Worm (Caenorhabditis elegans): ENCODE data around the gene srx-118.

Gene srx-118

DNA sequence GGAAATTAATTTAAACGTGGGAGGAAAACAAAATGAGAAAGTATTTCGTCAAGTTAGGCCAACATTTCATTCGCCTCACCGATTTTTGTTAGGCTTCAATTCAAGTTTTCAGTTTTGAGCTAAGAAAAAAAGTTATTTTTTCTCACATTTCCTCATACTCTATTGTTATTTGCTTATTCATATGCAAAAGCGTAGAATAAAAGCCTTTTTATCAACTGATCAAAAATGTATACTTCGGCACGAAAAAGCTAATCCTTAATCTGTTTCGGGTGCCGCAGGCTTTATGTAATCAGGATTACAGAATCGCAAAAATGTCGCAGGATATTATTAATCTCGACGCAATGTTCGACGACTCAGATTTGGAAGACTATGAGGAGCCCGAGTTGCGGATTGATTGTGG is 35.7 kb upstream of the srx-118 start, which contains the start of gene T21B4.15:
TSS of gene T21B4.15 (plus strand) at position 301 of the 400 bp plus-strand sequence.
- no peak for TF ChIP-seq ceh-13 (GFP tag; optimal IDR thresholded peaks at IDR 0.05)
- no peak for TF ChIP-seq tbx-37 (GFP tag; conservative IDR thresholded peaks at IDR 0.05)
- no peak for TF ChIP-seq aly-1 (tag; optimal IDR thresholded peaks at IDR 0.05)
- TF ChIP-seq sea-1 (GFP tag; conservative IDR thresholded peaks at IDR 0.05), result no peak
- no peak for TF ChIP-seq tbx-11 (GFP tag; IDR thresholded peaks at IDR 0.05)
- TF ChIP-seq ets-7 (tag; optimal IDR thresholded peaks at IDR 0.05), result no peak
- TF ChIP-seq scrt-1 (GFP tag; IDR thresholded peaks at IDR 0.05), result no peak
- no peak for TF ChIP-seq B0310.2 (tag; optimal IDR thresholded peaks at IDR 0.05)

DNA sequence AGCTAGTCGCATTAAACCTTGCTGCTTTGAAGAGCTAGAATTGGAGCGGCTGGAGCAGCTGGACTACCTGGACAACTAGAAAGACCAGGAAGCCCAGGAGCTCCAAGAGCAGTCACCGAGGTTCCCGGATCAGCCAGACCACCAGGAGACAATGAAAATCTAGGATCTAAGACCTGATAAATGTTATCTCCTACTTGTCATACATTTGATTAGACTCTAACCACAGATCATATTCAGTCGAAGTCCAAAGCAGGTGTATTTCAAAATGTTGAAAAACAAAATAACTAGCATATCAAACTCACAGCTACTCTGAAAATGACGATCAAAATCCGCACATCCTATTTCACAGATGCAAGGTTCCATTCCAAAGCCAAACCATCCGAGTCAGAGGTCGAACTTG is 33.7 kb upstream of the srx-118 start, which contains the start of gene srz-6:
TSS of gene srz-6 (plus strand) at position 301 of the 400 bp plus-strand sequence.
- TF ChIP-seq hmg-4 (GFP tag; optimal IDR thresholded peaks at IDR 0.05), result no peak
- no peak for TF ChIP-seq hnd-1 (tag; optimal IDR thresholded peaks at IDR 0.05)
- no peak for TF ChIP-seq scrt-1 (GFP tag; IDR thresholded peaks at IDR 0.05)
- no peak for TF ChIP-seq tra-4 (tag; optimal IDR thresholded peaks at IDR 0.05)
- TF ChIP-seq ama-1 (optimal IDR thresholded peaks at IDR 0.05), result no peak
- TF ChIP-seq B0310.2 (tag; optimal IDR thresholded peaks at IDR 0.05), result no peak
- TF ChIP-seq flt-1 (GFP tag; IDR thresholded peaks at IDR 0.05), result no peak
- TF ChIP-seq ceh-36 (tag; optimal IDR thresholded peaks at IDR 0.05), result no peak
- TF ChIP-seq pes-1 (GFP tag; IDR thresholded peaks at IDR 0.05), result no peak
- no peak for TF ChIP-seq aly-1 (tag; optimal IDR thresholded peaks at IDR 0.05)
- TF ChIP-seq tbx-11 (GFP tag; IDR thresholded peaks at IDR 0.05), result no peak
- TF ChIP-seq tbx-37 (GFP tag; conservative IDR thresholded peaks at IDR 0.05), result no peak
- TF ChIP-seq ets-7 (tag; optimal IDR thresholded peaks at IDR 0.05), result no peak
- TF ChIP-seq ceh-13 (GFP tag; optimal IDR thresholded peaks at IDR 0.05), result no peak
- no peak for TF ChIP-seq sea-1 (GFP tag; conservative IDR thresholded peaks at IDR 0.05)
- no peak for TF ChIP-seq F13C5.2 (tag; optimal IDR thresholded peaks at IDR 0.05)

DNA sequence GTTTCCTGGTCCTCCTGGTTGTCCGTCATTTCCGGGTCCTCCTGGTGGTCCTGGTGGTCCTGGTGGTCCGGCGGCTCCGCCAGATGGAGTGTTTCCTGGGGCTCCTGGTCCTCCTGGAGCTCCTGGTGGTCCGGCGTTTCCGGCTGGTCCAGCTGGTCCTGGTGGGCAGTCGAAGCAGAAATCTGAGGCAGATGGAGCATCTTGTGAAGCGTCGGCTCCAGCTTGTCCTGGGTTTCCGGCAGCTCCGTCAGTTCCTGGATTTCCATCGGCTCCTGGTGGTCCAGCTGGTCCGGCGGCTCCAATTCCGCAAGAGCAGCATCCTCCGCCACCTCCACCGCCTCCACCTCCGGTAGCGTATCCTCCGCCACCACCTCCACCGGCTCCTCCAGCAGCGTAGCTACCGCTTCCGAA is 31.6 kb upstream of the srx-118 start:
- TF ChIP-seq tbx-11 (GFP tag; IDR thresholded peaks at IDR 0.05), result no peak
- TF ChIP-seq aly-1 (tag; optimal IDR thresholded peaks at IDR 0.05), result no peak
- no peak for TF ChIP-seq hmbx-1 (tag; optimal IDR thresholded peaks at IDR 0.05)
- TF ChIP-seq scrt-1 (GFP tag; IDR thresholded peaks at IDR 0.05), result no peak
- no peak for TF ChIP-seq hmg-4 (GFP tag; optimal IDR thresholded peaks at IDR 0.05)
- TF ChIP-seq F13C5.2 (tag; optimal IDR thresholded peaks at IDR 0.05), result no peak
- TF ChIP-seq tbx-37 (GFP tag; conservative IDR thresholded peaks at IDR 0.05), result no peak
- no peak for TF ChIP-seq hnd-1 (tag; optimal IDR thresholded peaks at IDR 0.05)
- TF ChIP-seq ceh-13 (GFP tag; optimal IDR thresholded peaks at IDR 0.05), result no peak
- TF ChIP-seq pes-1 (GFP tag; IDR thresholded peaks at IDR 0.05), result no peak

DNA sequence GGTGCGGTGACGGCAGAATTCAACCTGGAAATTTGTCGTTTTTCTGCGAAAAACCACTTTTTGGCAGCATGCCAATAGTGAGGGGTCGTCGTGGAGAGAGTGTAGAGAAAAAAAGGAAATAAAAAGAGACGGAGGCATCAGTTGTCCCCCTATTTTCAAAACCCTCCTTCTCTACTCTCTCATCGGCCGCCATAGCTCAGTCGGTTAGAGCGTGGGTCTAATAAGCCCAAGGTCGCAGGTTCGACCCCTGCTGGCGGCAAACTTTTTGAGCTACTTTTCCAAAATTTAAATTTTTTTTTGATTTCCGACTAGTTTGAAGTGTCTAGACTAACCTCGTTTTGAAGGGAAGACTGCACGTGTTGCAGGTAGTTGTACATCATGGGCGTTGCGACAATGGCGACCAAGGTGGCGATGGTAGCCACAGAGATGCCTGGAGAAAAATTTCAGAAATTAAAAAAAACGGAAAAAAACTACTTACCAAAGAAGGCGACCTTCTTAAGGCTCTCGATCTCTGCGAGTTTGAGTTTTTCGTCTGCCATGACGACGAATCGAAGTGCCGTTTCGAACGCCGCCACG is 31.0 kb upstream of the srx-118 start, which contains the start of gene col-85:
TSS of gene col-85 (minus strand) at position 540 of the 576 bp plus-strand sequence.
- peak; percentile 98 for TF ChIP-seq scrt-1 (GFP tag; IDR thresholded peaks at IDR 0.05)
- TF ChIP-seq tbx-11 (GFP tag; IDR thresholded peaks at IDR 0.05), result peak; percentile 97
- TF ChIP-seq tbx-37 (GFP tag; conservative IDR thresholded peaks at IDR 0.05), result peak; percentile 98
- TF ChIP-seq F13C5.2 (tag; optimal IDR thresholded peaks at IDR 0.05), result peak; percentile 95
- TF ChIP-seq hnd-1 (tag; optimal IDR thresholded peaks at IDR 0.05), result peak; percentile 88
- TF ChIP-seq pes-1 (GFP tag; IDR thresholded peaks at IDR 0.05), result peak; percentile 98
- peak; percentile 79 for TF ChIP-seq hmbx-1 (tag; optimal IDR thresholded peaks at IDR 0.05)
- TF ChIP-seq ets-7 (tag; optimal IDR thresholded peaks at IDR 0.05), result peak; percentile 93
- peak; percentile 85 for TF ChIP-seq tra-4 (tag; optimal IDR thresholded peaks at IDR 0.05)
- no peak for TF ChIP-seq ama-1 (optimal IDR thresholded peaks at IDR 0.05)
- TF ChIP-seq ceh-13 (GFP tag; optimal IDR thresholded peaks at IDR 0.05), result peak; percentile 84
- TF ChIP-seq flt-1 (GFP tag; IDR thresholded peaks at IDR 0.05), result peak; percentile 98
- TF ChIP-seq aly-1 (tag; optimal IDR thresholded peaks at IDR 0.05), result peak; percentile 90
- TF ChIP-seq hmg-4 (GFP tag; optimal IDR thresholded peaks at IDR 0.05), result peak; percentile 92
- TF ChIP-seq B0310.2 (tag; optimal IDR thresholded peaks at IDR 0.05), result peak; percentile 91
- peak; percentile 94 for TF ChIP-seq ceh-36 (tag; optimal IDR thresholded peaks at IDR 0.05)
- TF ChIP-seq sea-1 (GFP tag; conservative IDR thresholded peaks at IDR 0.05), result peak; percentile 95

DNA sequence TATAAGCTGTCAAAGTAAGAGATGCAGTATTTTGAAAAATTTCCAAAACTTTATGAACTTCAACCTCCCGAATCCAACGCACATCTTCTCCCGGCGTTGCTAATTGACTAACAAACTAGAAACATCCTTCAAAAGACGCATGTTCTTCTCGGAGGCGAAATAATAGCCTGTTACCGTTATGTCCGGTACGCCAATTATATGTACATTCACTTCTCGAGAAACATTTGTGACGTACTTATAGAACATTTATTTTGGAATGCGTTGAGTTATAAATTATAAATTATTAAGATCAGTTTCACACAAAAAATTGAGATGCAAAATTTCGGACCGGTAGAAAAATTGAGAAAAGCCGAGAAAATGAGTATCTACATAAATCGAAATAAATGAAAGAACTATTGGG is 28.6 kb upstream of the srx-118 start, which contains the start of gene T21B4.3:
TSS of gene T21B4.3 (minus strand) at position 101 of the 400 bp plus-strand sequence.
- TF ChIP-seq ama-1 (optimal IDR thresholded peaks at IDR 0.05) (no peak), ceh-13 (GFP tag; optimal IDR thresholded peaks at IDR 0.05) (no peak), sea-1 (GFP tag; conservative IDR thresholded peaks at IDR 0.05) (no peak), ets-7 (tag; optimal IDR thresholded peaks at IDR 0.05) (no peak), tra-4 (tag; optimal IDR thresholded peaks at IDR 0.05) (no peak)

DNA sequence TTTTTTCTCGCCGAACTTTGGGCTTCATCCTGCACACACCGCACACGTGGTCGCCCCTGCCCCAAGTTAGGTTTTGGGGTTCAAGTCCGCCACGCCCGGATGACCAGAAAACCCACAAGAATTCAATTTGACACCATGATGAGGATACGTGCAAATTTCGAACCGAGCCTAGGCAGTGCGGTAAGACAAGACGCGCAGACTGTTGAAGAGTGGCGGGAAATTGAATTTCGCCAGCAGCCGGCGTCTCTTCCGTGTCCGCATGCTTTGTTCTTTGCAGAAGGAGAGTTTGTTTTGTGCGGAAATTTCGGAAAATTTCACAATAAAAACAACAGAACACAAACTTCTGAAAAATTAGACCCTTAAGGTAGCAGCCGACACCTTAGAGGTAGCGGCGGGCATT is 25.7 kb upstream of the srx-118 start:
- TF ChIP-seq hnd-1 (tag; optimal IDR thresholded peaks at IDR 0.05), result no peak
- no peak for TF ChIP-seq flt-1 (GFP tag; IDR thresholded peaks at IDR 0.05)
- no peak for TF ChIP-seq scrt-1 (GFP tag; IDR thresholded peaks at IDR 0.05)
- TF ChIP-seq ceh-36 (tag; optimal IDR thresholded peaks at IDR 0.05), result no peak
- no peak for TF ChIP-seq ceh-13 (GFP tag; optimal IDR thresholded peaks at IDR 0.05)
- TF ChIP-seq B0310.2 (tag; optimal IDR thresholded peaks at IDR 0.05), result no peak
- TF ChIP-seq tra-4 (tag; optimal IDR thresholded peaks at IDR 0.05), result no peak
- no peak for TF ChIP-seq hmg-4 (GFP tag; optimal IDR thresholded peaks at IDR 0.05)
- no peak for TF ChIP-seq ets-7 (tag; optimal IDR thresholded peaks at IDR 0.05)
- no peak for TF ChIP-seq aly-1 (tag; optimal IDR thresholded peaks at IDR 0.05)
- TF ChIP-seq tbx-37 (GFP tag; conservative IDR thresholded peaks at IDR 0.05), result no peak

DNA sequence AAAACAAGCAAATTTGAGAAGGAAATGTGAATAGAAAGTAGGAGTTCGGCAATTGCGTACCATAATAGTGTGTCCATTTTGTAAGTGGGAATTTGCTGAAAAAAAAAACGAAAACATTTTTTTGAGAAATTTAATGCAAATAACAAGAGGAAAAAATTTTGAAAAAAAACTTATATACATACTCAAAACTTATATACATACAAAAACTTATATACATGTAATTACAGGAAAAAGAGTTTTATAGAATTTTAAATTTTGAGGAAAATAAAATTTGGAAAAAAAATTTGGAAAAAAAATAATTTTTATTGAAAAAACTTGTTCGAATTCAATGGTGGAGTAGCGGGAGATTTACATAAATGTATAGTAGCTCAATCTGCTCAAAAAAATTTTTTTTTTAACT is 22.8 kb upstream of the srx-118 start, which contains the start of gene ador-1:
TSS of gene ador-1 (minus strand) at position 101 of the 400 bp plus-strand sequence.
- TF ChIP-seq pes-1 (GFP tag; IDR thresholded peaks at IDR 0.05) (no peak), ceh-36 (tag; optimal IDR thresholded peaks at IDR 0.05) (no peak), tbx-37 (GFP tag; conservative IDR thresholded peaks at IDR 0.05) (no peak), hmbx-1 (tag; optimal IDR thresholded peaks at IDR 0.05) (no peak), flt-1 (GFP tag; IDR thresholded peaks at IDR 0.05) (no peak), aly-1 (tag; optimal IDR thresholded peaks at IDR 0.05) (no peak), hmg-4 (GFP tag; optimal IDR thresholded peaks at IDR 0.05) (no peak), B0310.2 (tag; optimal IDR thresholded peaks at IDR 0.05) (no peak), ceh-13 (GFP tag; optimal IDR thresholded peaks at IDR 0.05) (no peak), hnd-1 (tag; optimal IDR thresholded peaks at IDR 0.05) (no peak), tra-4 (tag; optimal IDR thresholded peaks at IDR 0.05) (no peak), tbx-11 (GFP tag; IDR thresholded peaks at IDR 0.05) (no peak), sea-1 (GFP tag; conservative IDR thresholded peaks at IDR 0.05) (no peak)

All from whole organism, early embryonic.